Worm (Caenorhabditis elegans) whole organism, L3 larva: ENCODE results near the gene fbxc-53.

Source experiments
- aly-2 ChIP-seq: fragments of 150-350 bp; optimal IDR thresholded peaks from 2 replicates; lab custom pipeline; 2014; ENCODE audit warnings: missing biosample characterization, missing genetic modification characterization
- daf-12 ChIP-seq: fragments of 150-350 bp; optimal IDR thresholded peaks from 2 replicates; lab custom pipeline; 2014; ENCODE audit warnings: missing biosample characterization, missing genetic modification reagents, missing genetic modification characterization
- fkh-10 ChIP-seq: sonication (generic microtip); optimal IDR thresholded peaks from 2 replicates; lab custom pipeline; 2017; ENCODE audit warnings: missing biosample characterization, missing genetic modification reagents, missing genetic modification characterization
- jun-1 ChIP-seq: fragments of 150-350 bp; optimal IDR thresholded peaks from 2 replicates; lab custom pipeline; 2014; ENCODE audit warnings: missing biosample characterization, missing genetic modification reagents, missing genetic modification characterization
- lin-39 ChIP-seq: fragments of 150-350 bp; optimal IDR thresholded peaks from 2 replicates; lab custom pipeline; 2018; ENCODE audit warnings: missing biosample characterization, missing genetic modification reagents, missing genetic modification characterization
- nfya-1 ChIP-seq: sonication (generic microtip); optimal IDR thresholded peaks from 2 replicates; lab custom pipeline; 2017; ENCODE audit warnings: missing genetic modification characterization, mild to moderate bottlenecking, missing compliant biosample characterization, antibody characterized with exemption, moderate library complexity; ENCODE audit not compliant: insufficient read depth
- nhr-12 ChIP-seq: fragments of 150-350 bp; optimal IDR thresholded peaks from 2 replicates; lab custom pipeline; 2014; ENCODE audit warnings: missing biosample characterization, missing genetic modification characterization
- nhr-237 ChIP-seq: fragments of 150-350 bp; optimal IDR thresholded peaks from 2 replicates; lab custom pipeline; 2014; ENCODE audit warnings: missing biosample characterization, missing genetic modification characterization
- snpc-4 ChIP-seq: fragments of 150-350 bp; optimal IDR thresholded peaks from 2 replicates; lab custom pipeline; 2014; ENCODE audit warnings: missing biosample characterization, missing genetic modification characterization
- unc-39 ChIP-seq: sonication (generic microtip); optimal IDR thresholded peaks from 4 replicates; lab custom pipeline; 2017; ENCODE audit warnings: missing biosample characterization, missing genetic modification characterization
- ztf-4 ChIP-seq: fragments of 150-350 bp; optimal IDR thresholded peaks from 2 replicates; lab custom pipeline; 2014; ENCODE audit warnings: missing biosample characterization, missing genetic modification characterization

DNA sequence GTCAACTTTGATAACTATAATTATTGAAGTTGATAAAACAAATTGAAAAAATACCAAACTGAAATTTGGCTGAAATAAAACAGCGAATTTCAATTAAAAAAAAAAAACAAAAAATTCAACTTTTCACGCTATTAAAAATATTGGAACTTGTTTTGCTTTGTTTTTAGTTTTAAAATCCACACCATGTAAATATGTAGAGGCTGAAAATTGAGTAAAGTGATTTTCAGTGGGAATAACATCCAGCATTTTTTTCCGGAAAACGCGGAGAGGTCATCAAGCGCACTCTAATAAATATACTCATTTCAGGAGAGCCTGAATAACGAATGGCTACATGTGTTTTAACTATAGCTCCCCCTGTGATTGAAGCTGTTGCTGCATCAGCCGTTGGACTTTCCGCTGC is 42.5 kb downstream of the fbxc-53 start, which contains the start of gene rcd-1:
- TF ChIP-seq aly-2 (tag; lab: Kevin White, UChicago) (no peak), nhr-12 (tag; lab: Kevin White, UChicago) (no peak), nfya-1 (tag; lab: Kevin White, UChicago) (no peak), jun-1 (tag; lab: Kevin White, UChicago) (no peak), nhr-237 (tag; lab: Kevin White, UChicago) (no peak), lin-39 (tag; lab: Kevin White, UChicago) (no peak), snpc-4 (tag; lab: Kevin White, UChicago) (no peak), fkh-10 (GFP tag; lab: Kevin White, UChicago) (no peak), daf-12 (no peak), ztf-4 (tag; lab: Kevin White, UChicago) (no peak), unc-39 (tag; lab: Kevin White, UChicago) (no peak)
